Worm (Caenorhabditis elegans) whole organism, L1 larva: Measurements from ENCODE around the gene set-14.

Experiments used
- ama-1 ChIP-seq: fragments of 150-350 bp; optimal IDR thresholded peaks from 2 replicates; lab custom pipeline; 2014
- ceh-8 ChIP-seq: fragments of 200-800 bp; sonication (Bioruptor generic); optimal IDR thresholded peaks from 2 replicates; lab custom pipeline; 2018; ENCODE audit warnings: mild to moderate bottlenecking, missing genetic modification characterization, moderate library complexity, missing compliant biosample characterization
- ceh-82 ChIP-seq, 3 experiments: fragments of 150-350 bp in 1 of 3; sonication (generic microtip) in 2 of 3; optimal IDR thresholded peaks; 2 replicates each; lab custom pipeline; 2014 to 2017; ENCODE audit warnings: missing biosample characterization in 3 of 3, missing genetic modification characterization in 3 of 3
- nhr-11 ChIP-seq: fragments of 150-350 bp; optimal IDR thresholded peaks from 2 replicates; lab custom pipeline; 2014; ENCODE audit warnings: missing biosample characterization, missing genetic modification characterization
- nhr-12 ChIP-seq: sonication (generic microtip); optimal IDR thresholded peaks from 2 replicates; lab custom pipeline; 2017; ENCODE audit warnings: missing biosample characterization, missing genetic modification characterization
- skn-1 ChIP-seq: fragments of 150-350 bp; optimal IDR thresholded peaks from 2 replicates; lab custom pipeline; 2014; ENCODE audit warnings: missing biosample characterization, missing genetic modification characterization
- zag-1 ChIP-seq: fragments of 150-350 bp; optimal IDR thresholded peaks from 2 replicates; lab custom pipeline; 2014; ENCODE audit warnings: missing biosample characterization, missing genetic modification characterization
- ztf-4 ChIP-seq: fragments of 150-350 bp; optimal IDR thresholded peaks from 2 replicates; lab custom pipeline; 2014; ENCODE audit warnings: missing biosample characterization, missing genetic modification characterization

DNA sequence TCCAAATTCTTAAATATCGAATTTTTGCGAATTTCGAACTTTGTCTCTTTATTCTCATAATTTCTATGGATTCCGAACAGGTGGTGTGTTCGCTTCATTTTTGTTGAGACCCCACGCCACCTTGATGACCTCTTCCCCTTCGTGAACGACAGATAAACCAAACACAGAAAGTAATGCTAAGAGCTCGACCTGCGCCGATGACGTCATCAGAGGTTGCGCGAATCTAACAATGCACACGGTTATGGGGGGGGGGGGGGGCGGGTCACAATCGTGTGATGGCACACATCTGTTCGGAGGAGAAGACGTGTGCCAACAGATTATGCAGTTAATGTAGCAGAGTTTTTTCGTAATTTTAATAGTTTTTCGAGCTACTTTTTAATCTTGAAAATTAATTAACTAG, 11.8 kb downstream of the set-14 start:
- TF ChIP-seq zag-1 (tag; lab: Kevin White, UChicago) (no peak), ceh-8 (no peak), nhr-11 (tag; lab: Kevin White, UChicago) (no peak), nhr-12 (tag; lab: Kevin White, UChicago) (no peak), ceh-82 (tag; optimal IDR thresholded peaks at IDR 0.05; lab: Kevin White, UChicago) (no peak), ama-1 (no peak), skn-1 (tag; lab: Kevin White, UChicago) (no peak), ztf-4 (tag; lab: Kevin White, UChicago) (no peak)
